Worm (Caenorhabditis elegans) whole organism, L1 larva: ENCODE data around the gene csq-1.

ENCODE experiments used
- C04F5.9 ChIP-seq: sonication (generic microtip); optimal IDR thresholded peaks from 2 replicates; lab custom pipeline; 2016; ENCODE audit warnings: missing genetic modification characterization, missing compliant biosample characterization
- C16A3.4 ChIP-seq: fragments of 150-350 bp; optimal IDR thresholded peaks from 2 replicates; lab custom pipeline; 2014; ENCODE audit warnings: missing biosample characterization, missing genetic modification characterization
- C34B4.2 ChIP-seq: sonication (generic microtip); optimal IDR thresholded peaks from 2 replicates; lab custom pipeline; 2017; ENCODE audit warnings: mild to moderate bottlenecking, missing genetic modification characterization, missing compliant biosample characterization
- aha-1 ChIP-seq: fragments of 150-350 bp; optimal IDR thresholded peaks from 2 replicates; lab custom pipeline; 2014; ENCODE audit warnings: missing biosample characterization, missing genetic modification characterization
- alr-1 ChIP-seq: fragments of 200-800 bp; sonication (Bioruptor generic); optimal IDR thresholded peaks from 2 replicates; lab custom pipeline; 2018; ENCODE audit warnings: borderline replicate concordance, mild to moderate bottlenecking, missing genetic modification characterization, missing compliant biosample characterization
- blmp-1 ChIP-seq: fragments of 150-350 bp; optimal IDR thresholded peaks from 2 replicates; lab custom pipeline; 2014; ENCODE audit warnings: missing biosample characterization, missing genetic modification characterization
- ceh-90 ChIP-seq: sonication (generic microtip); optimal IDR thresholded peaks from 2 replicates; lab custom pipeline; 2016; ENCODE audit warnings: missing genetic modification characterization, missing compliant biosample characterization
- ces-1 ChIP-seq: fragments of 150-350 bp; optimal IDR thresholded peaks from 2 replicates; lab custom pipeline; 2014; ENCODE audit warnings: missing biosample characterization, missing genetic modification reagents, missing genetic modification characterization
- dsc-1 ChIP-seq: sonication (generic microtip); optimal IDR thresholded peaks from 2 replicates; lab custom pipeline; 2016; ENCODE audit warnings: mild to moderate bottlenecking, missing genetic modification characterization, missing compliant biosample characterization
- efl-1 ChIP-seq, 4 experiments: fragments of 150-350 bp; optimal IDR thresholded peaks in 3 of 4; peaks in 1 of 4; 1 replicate in 1 of 4; 2 replicates in 3 of 4; lab custom pipeline; 2014; ENCODE audit warnings: missing biosample characterization in 2 of 4, missing genetic modification characterization in 2 of 4, missing genetic modification reagents in 2 of 4
- elt-2 ChIP-seq: sonication (generic microtip); optimal IDR thresholded peaks from 2 replicates; lab custom pipeline; 2016; ENCODE audit warnings: missing genetic modification characterization, mild to moderate bottlenecking, inconsistent platforms, missing compliant biosample characterization, missing genetic modification reagents
- elt-3 ChIP-seq, 6 experiments: fragments of 150-350 bp in 1 of 6; sonication (generic microtip); optimal IDR thresholded peaks; 2 replicates each; lab custom pipeline; 2017 to 2018; ENCODE audit warnings: missing biosample characterization in 6 of 6, missing genetic modification characterization in 6 of 6, inconsistent platforms in 1 of 6
- ets-5 ChIP-seq: fragments of 200-800 bp; sonication (Bioruptor generic); IDR thresholded peaks from 2 replicates; pipeline ENCODE4 v1.3.6; 2022; ENCODE audit warnings: missing genetic modification characterization, missing compliant biosample characterization
- fkh-10 ChIP-seq: sonication (generic microtip); optimal IDR thresholded peaks from 2 replicates; lab custom pipeline; 2017; ENCODE audit warnings: missing biosample characterization, missing genetic modification reagents, missing genetic modification characterization
- grh-1 ChIP-seq: fragments of 200-800 bp; sonication (Bioruptor generic); IDR thresholded peaks from 2 replicates; pipeline ENCODE4 v1.3.6; 2022; ENCODE audit warnings: missing genetic modification reagents, missing genetic modification characterization, missing compliant biosample characterization
- hlh-4 ChIP-seq: sonication (generic microtip); optimal IDR thresholded peaks from 2 replicates; lab custom pipeline; 2016; ENCODE audit warnings: mild to moderate bottlenecking, missing genetic modification characterization, missing compliant biosample characterization
- jun-1 ChIP-seq: fragments of 150-350 bp; optimal IDR thresholded peaks from 2 replicates; lab custom pipeline; 2014; ENCODE audit warnings: missing biosample characterization, missing genetic modification reagents, missing genetic modification characterization
- lin-13 ChIP-seq: fragments of 150-350 bp; optimal IDR thresholded peaks from 2 replicates; lab custom pipeline; 2014; ENCODE audit warnings: missing biosample characterization, missing genetic modification reagents, missing genetic modification characterization
- lin-14 ChIP-seq: fragments of 200-800 bp; sonication (Bioruptor generic); optimal IDR thresholded peaks from 2 replicates; lab custom pipeline; 2018; ENCODE audit warnings: mild to moderate bottlenecking, missing genetic modification characterization, moderate library complexity, missing compliant biosample characterization
- lin-35 ChIP-seq, 2 experiments: fragments of 150-350 bp; optimal IDR thresholded peaks; 2 replicates each; lab custom pipeline; 2014; ENCODE audit warnings: missing biosample characterization in 2 of 2, missing genetic modification characterization in 2 of 2, missing genetic modification reagents in 2 of 2
- lsy-2 ChIP-seq, 2 experiments: fragments of 150-350 bp; optimal IDR thresholded peaks; 2 replicates each; lab custom pipeline; 2014; ENCODE audit warnings: missing biosample characterization in 2 of 2, missing genetic modification characterization in 2 of 2
- mab-9 ChIP-seq: fragments of 200-800 bp; sonication (Bioruptor generic); IDR thresholded peaks from 2 replicates; pipeline ENCODE4 v1.3.6; 2022; ENCODE audit warnings: missing genetic modification reagents, missing genetic modification characterization, missing compliant biosample characterization
- mdl-1 ChIP-seq, 2 experiments: fragments of 150-350 bp; optimal IDR thresholded peaks; 2 replicates each; lab custom pipeline; 2014 to 2017; ENCODE audit warnings: missing biosample characterization in 2 of 2, missing genetic modification characterization in 2 of 2, inconsistent platforms in 1 of 2
- nhr-11 ChIP-seq: fragments of 150-350 bp; optimal IDR thresholded peaks from 2 replicates; lab custom pipeline; 2014; ENCODE audit warnings: missing biosample characterization, missing genetic modification characterization
- nhr-12 ChIP-seq: sonication (generic microtip); optimal IDR thresholded peaks from 2 replicates; lab custom pipeline; 2017; ENCODE audit warnings: missing biosample characterization, missing genetic modification characterization
- nhr-19 ChIP-seq: fragments of 200-800 bp; sonication (Bioruptor generic); conservative IDR thresholded peaks from 2 replicates; pipeline ENCODE4 v1.3.6; 2022; ENCODE audit warnings: missing genetic modification characterization, missing compliant biosample characterization
- nhr-20 ChIP-seq: sonication (generic microtip); optimal IDR thresholded peaks from 2 replicates; lab custom pipeline; 2016; ENCODE audit warnings: mild to moderate bottlenecking, missing genetic modification characterization, missing compliant biosample characterization
- nhr-237 ChIP-seq: fragments of 150-350 bp; optimal IDR thresholded peaks from 2 replicates; lab custom pipeline; 2014; ENCODE audit warnings: missing biosample characterization, missing genetic modification characterization
- nhr-47 ChIP-seq: sonication (generic microtip); optimal IDR thresholded peaks from 2 replicates; lab custom pipeline; 2016; ENCODE audit warnings: mild to moderate bottlenecking, missing genetic modification characterization, moderate library complexity, missing compliant biosample characterization
- nhr-71 ChIP-seq: sonication (generic microtip); optimal IDR thresholded peaks from 2 replicates; lab custom pipeline; 2016; ENCODE audit warnings: mild to moderate bottlenecking, missing genetic modification characterization, moderate library complexity, missing compliant biosample characterization
- nhr-76 ChIP-seq: sonication (generic microtip); optimal IDR thresholded peaks from 2 replicates; lab custom pipeline; 2017; ENCODE audit warnings: missing biosample characterization, missing genetic modification characterization
- nhr-85 ChIP-seq: sonication (generic microtip); peaks from one replicate; lab custom pipeline; 2016; ENCODE audit warnings: missing genetic modification characterization, inconsistent platforms, missing compliant biosample characterization
- pax-3 ChIP-seq: fragments of 200-800 bp; sonication (Bioruptor generic); optimal IDR thresholded peaks from 2 replicates; lab custom pipeline; 2018; ENCODE audit warnings: mild to moderate bottlenecking, missing genetic modification characterization, moderate library complexity, missing compliant biosample characterization
- pqm-1 ChIP-seq: sonication (generic microtip); optimal IDR thresholded peaks from 3 replicates; lab custom pipeline; 2017; ENCODE audit warnings: missing biosample characterization, missing genetic modification characterization
- rnt-1 ChIP-seq: sonication (generic microtip); optimal IDR thresholded peaks from 2 replicates; lab custom pipeline; 2016; ENCODE audit warnings: mild to moderate bottlenecking, missing genetic modification characterization, moderate library complexity, missing compliant biosample characterization
- skn-1 ChIP-seq: fragments of 150-350 bp; optimal IDR thresholded peaks from 2 replicates; lab custom pipeline; 2014; ENCODE audit warnings: missing biosample characterization, missing genetic modification characterization
- snpc-4 ChIP-seq: fragments of 150-350 bp; optimal IDR thresholded peaks from 2 replicates; lab custom pipeline; 2014; ENCODE audit warnings: missing biosample characterization, missing genetic modification characterization
- sox-4 ChIP-seq: sonication (generic microtip); optimal IDR thresholded peaks from 2 replicates; lab custom pipeline; 2016; ENCODE audit warnings: missing genetic modification characterization, missing compliant biosample characterization
- sptf-1 ChIP-seq: fragments of 150-350 bp; optimal IDR thresholded peaks from 2 replicates; lab custom pipeline; 2014; ENCODE audit warnings: missing biosample characterization, missing genetic modification characterization
- sup-37 ChIP-seq: fragments of 200-800 bp; sonication (Bioruptor generic); optimal IDR thresholded peaks from 2 replicates; lab custom pipeline; 2018; ENCODE audit warnings: mild to moderate bottlenecking, missing genetic modification characterization, missing compliant biosample characterization
- swsn-7 ChIP-seq: sonication (generic microtip); optimal IDR thresholded peaks from 2 replicates; lab custom pipeline; 2016; ENCODE audit warnings: missing genetic modification characterization, missing compliant biosample characterization
- tbx-2 ChIP-seq: sonication (generic microtip); optimal IDR thresholded peaks from 2 replicates; lab custom pipeline; 2016; ENCODE audit warnings: missing genetic modification characterization, missing compliant biosample characterization
- tlp-1 ChIP-seq: fragments of 150-350 bp; optimal IDR thresholded peaks from 2 replicates; lab custom pipeline; 2014; ENCODE audit warnings: missing biosample characterization, missing genetic modification characterization
- unc-130 ChIP-seq: fragments of 150-350 bp; optimal IDR thresholded peaks from 2 replicates; lab custom pipeline; 2017; ENCODE audit warnings: missing biosample characterization, missing genetic modification characterization, inconsistent platforms
- unc-98 ChIP-seq: fragments of 200-800 bp; sonication (Bioruptor generic); IDR thresholded peaks from 2 replicates; pipeline ENCODE4 v1.3.6; 2022; ENCODE audit warnings: missing genetic modification characterization, missing compliant biosample characterization
- zip-4 ChIP-seq: fragments of 200-800 bp; sonication (Bioruptor generic); optimal IDR thresholded peaks from 2 replicates; lab custom pipeline; 2018; ENCODE audit warnings: mild to moderate bottlenecking, missing genetic modification characterization, moderate library complexity, missing compliant biosample characterization
- ztf-11 ChIP-seq, 2 experiments: sonication (generic microtip); optimal IDR thresholded peaks; 2 replicates each; lab custom pipeline; 2016 to 2017; ENCODE audit warnings: missing genetic modification characterization in 2 of 2, missing biosample characterization in 1 of 2, missing compliant biosample characterization in 1 of 2
- ztf-4 ChIP-seq: fragments of 150-350 bp; optimal IDR thresholded peaks from 2 replicates; lab custom pipeline; 2014; ENCODE audit warnings: missing biosample characterization, missing genetic modification characterization

csq-1 gene

ce11 chrX:14704933-14705332 is 20.3 kb downstream of the csq-1 start:
- no peak for TF ChIP-seq efl-1 (optimal IDR thresholded peaks at IDR 0.05; lab: Kevin White, UChicago)
- TF ChIP-seq efl-1 (GFP tag; optimal IDR thresholded peaks at IDR 0.05 in 1 of 2; lab: Kevin White, UChicago) = peak in 1 of 2 experiments; percentile 9
- TF ChIP-seq snpc-4 = peak; percentile 74
- TF ChIP-seq lin-35 (GFP tag; optimal IDR thresholded peaks at IDR 0.05; lab: Kevin White, UChicago) = no peak
- no peak for TF ChIP-seq swsn-7

ce11 chrX:14706698-14707285 is 22.1 kb downstream of the csq-1 start, which contains the start of gene tmem-184:
TSS of gene tmem-184 (minus strand) at chrX:14706861.
- TF ChIP-seq C16A3.4 = no peak
- TF ChIP-seq unc-98 (GFP tag; lab: Robert Waterston, UW) = no peak
- TF ChIP-seq sup-37 = no peak
- TF ChIP-seq dsc-1 (tag; lab: Kevin White, UChicago) = peak; percentile 62
- TF ChIP-seq rnt-1 (tag; lab: Kevin White, UChicago) = no peak
- TF ChIP-seq pqm-1 = no peak
- TF ChIP-seq alr-1 = no peak
- peak in 2 of 6 experiments; percentile 7 to 26 for TF ChIP-seq elt-3 (tag; optimal IDR thresholded peaks at IDR 0.05; lab: Kevin White, UChicago)
- TF ChIP-seq elt-2 (tag; lab: Kevin White, UChicago) = peak; percentile 9
- peak; percentile 64 for TF ChIP-seq nhr-85
- no peak for TF ChIP-seq efl-1 (optimal IDR thresholded peaks at IDR 0.05; lab: Kevin White, UChicago)
- peak in 1 of 2 experiments; percentile 86 for TF ChIP-seq efl-1 (GFP tag; optimal IDR thresholded peaks at IDR 0.05 in 1 of 2; lab: Kevin White, UChicago)
- no peak for TF ChIP-seq lsy-2 (tag; optimal IDR thresholded peaks at IDR 0.05; lab: Kevin White, UChicago)
- TF ChIP-seq nhr-76 (tag; lab: Kevin White, UChicago) = no peak
- TF ChIP-seq nhr-71 = peak; percentile 9
- no peak for TF ChIP-seq ceh-90
- peak in 1 of 2 experiments; percentile 39 for TF ChIP-seq lin-35 (GFP tag; optimal IDR thresholded peaks at IDR 0.05; lab: Kevin White, UChicago)
- no peak for TF ChIP-seq C34B4.2 (tag; lab: Kevin White, UChicago)
- no peak for TF ChIP-seq nhr-12 (tag; lab: Kevin White, UChicago)
- TF ChIP-seq lin-14 (GFP tag; lab: Kevin White, UChicago) = peak; percentile 57

- TF ChIP-seq nhr-20 = peak; percentile 95
- no peak for TF ChIP-seq hlh-4
- peak; percentile 87 for TF ChIP-seq aha-1 (tag; lab: Kevin White, UChicago)
- TF ChIP-seq skn-1 (tag; lab: Kevin White, UChicago) = peak; percentile 85
- TF ChIP-seq nhr-47 (tag; lab: Kevin White, UChicago) = peak; percentile 96
- TF ChIP-seq fkh-10 (GFP tag; lab: Kevin White, UChicago) = peak; percentile 97
- peak in 1 of 2 experiments; percentile 72 for TF ChIP-seq ztf-11 (tag; optimal IDR thresholded peaks at IDR 0.05; lab: Kevin White, UChicago)
- TF ChIP-seq blmp-1 (tag; lab: Kevin White, UChicago) = peak; percentile 54
- TF ChIP-seq sptf-1 (tag; lab: Kevin White, UChicago) = no peak
- TF ChIP-seq unc-130 (tag; lab: Kevin White, UChicago) = peak; percentile 64
- peak; percentile 84 for TF ChIP-seq lin-13 (GFP tag; lab: Kevin White, UChicago)
- peak; percentile 81 for TF ChIP-seq nhr-237 (tag; lab: Kevin White, UChicago)
- no peak for TF ChIP-seq pqm-1
- peak; percentile 54 for TF ChIP-seq zip-4 (GFP tag; lab: Kevin White, UChicago)
- TF ChIP-seq nhr-19 (GFP tag; lab: Robert Waterston, UW) = peak; percentile 90
- no peak for TF ChIP-seq tlp-1 (tag; lab: Kevin White, UChicago)
- TF ChIP-seq mab-9 (GFP tag; lab: Robert Waterston, UW) = peak; percentile 88
- TF ChIP-seq nhr-11 = peak; percentile 8
- peak; percentile 86 for TF ChIP-seq grh-1
- TF ChIP-seq mdl-1 (tag; optimal IDR thresholded peaks at IDR 0.05; lab: Kevin White, UChicago) = peak; percentile 44 to 82
- peak; percentile 78 to 81 for TF ChIP-seq lin-35 (GFP tag; optimal IDR thresholded peaks at IDR 0.05; lab: Kevin White, UChicago)
- peak; percentile 94 for TF ChIP-seq tbx-2 (tag; lab: Kevin White, UChicago)
- TF ChIP-seq jun-1 (tag; lab: Kevin White, UChicago) = peak; percentile 92
- TF ChIP-seq lin-14 (GFP tag; lab: Kevin White, UChicago) = peak; percentile 100
- peak in 4 of 6 experiments; percentile 20 to 79 (median 48) for TF ChIP-seq elt-3 (tag; optimal IDR thresholded peaks at IDR 0.05; lab: Kevin White, UChicago)
- no peak for TF ChIP-seq ets-5 (GFP tag; lab: Robert Waterston, UW)
- peak; percentile 83 for TF ChIP-seq sox-4 (tag; lab: Kevin White, UChicago)
- peak; percentile 58 for TF ChIP-seq ztf-4 (tag; lab: Kevin White, UChicago)
- no peak for TF ChIP-seq ces-1
- TF ChIP-seq C04F5.9 (tag; lab: Kevin White, UChicago) = peak; percentile 35
- TF ChIP-seq pax-3 = peak; percentile 87
These were observed 23.5 kb downstream of the csq-1 start for ce11 chrX:14708176-14708642.
